Fruit fly (Drosophila melanogaster): ENCODE measurements around the gene RhoGEF3.

RhoGEF3 gene

DNA sequence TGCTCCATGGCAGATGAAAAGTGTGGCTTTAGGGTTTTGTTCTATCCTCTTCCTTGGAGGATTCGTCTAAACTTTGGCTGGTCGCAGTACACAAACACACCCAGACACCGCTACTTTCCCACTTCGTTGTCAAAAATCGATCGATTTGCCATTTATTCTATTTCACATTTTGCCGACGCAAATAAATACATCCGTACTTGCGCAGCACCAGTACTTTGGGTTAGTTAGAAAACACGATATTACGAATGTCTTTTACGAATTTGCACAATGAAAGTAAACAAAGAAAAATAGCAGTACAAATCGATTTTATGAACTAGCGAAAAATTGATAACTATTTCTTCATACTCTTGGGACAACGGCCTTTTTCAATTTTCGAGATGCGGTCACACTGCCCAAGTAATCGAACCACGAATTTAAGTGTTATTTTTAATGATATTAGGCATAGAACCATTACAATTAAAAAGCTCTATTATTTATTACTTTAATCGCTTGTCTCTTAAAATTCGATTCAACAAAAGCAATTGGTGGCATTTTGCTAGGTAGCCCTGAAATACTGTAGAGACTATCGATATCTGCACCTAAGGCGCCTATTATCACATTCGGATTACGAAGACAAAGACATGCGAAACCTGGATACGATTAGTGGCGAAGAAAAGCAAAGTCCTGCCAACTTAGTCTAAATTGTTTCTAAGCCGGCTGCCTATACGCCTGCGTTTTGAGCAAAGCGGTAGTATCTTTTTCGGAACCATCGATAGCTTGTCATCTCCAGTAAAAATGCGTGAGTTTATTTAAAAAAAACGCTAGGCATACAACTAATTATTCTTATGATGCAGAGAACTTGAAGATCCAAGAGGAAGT lies 19.4 kb upstream of the RhoGEF3 start, which contains the start of the genes DIP2 and wac (continued):
- TF ChIP-seq caup (GFP tag; optimal IDR thresholded peaks at IDR 0.05; ENCODE audit: severe bottlenecking) (peak; percentile 69), Atf3 (GFP tag; optimal IDR thresholded peaks at IDR 0.05) (peak; percentile 84), CG10321 (GFP tag; IDR thresholded peaks at IDR 0.05) (no peak), CG2116 (GFP tag; optimal IDR thresholded peaks at IDR 0.05) (peak; percentile 94), Pdp1 (GFP tag; optimal IDR thresholded peaks at IDR 0.05) (peak; percentile 84 to 94), CG11695 (GFP tag; IDR thresholded peaks at IDR 0.05) (no peak), zfh2 (GFP tag; optimal IDR thresholded peaks at IDR 0.05) (peak; percentile 93), Ptx1 (GFP tag; IDR thresholded peaks at IDR 0.05) (peak; percentile 81), jing (GFP tag; optimal IDR thresholded peaks at IDR 0.05) (no peak), CG1792 (GFP tag; optimal IDR thresholded peaks at IDR 0.05) (peak; percentile 69), twi (tag; optimal IDR thresholded peaks at IDR 0.05) (no peak), Deaf1 (tag; optimal IDR thresholded peaks at IDR 0.05) (peak; percentile 89), CG34224 (GFP tag; IDR thresholded peaks at IDR 0.05; ENCODE audit: partially characterized antibody) (peak; percentile 86), Fer2 (tag; optimal IDR thresholded peaks at IDR 0.05) (peak; percentile 57), btn (GFP tag; optimal IDR thresholded peaks at IDR 0.05) (peak; percentile 60), bab2 (GFP tag; optimal IDR thresholded peaks at IDR 0.05) (peak; percentile 90), grau (tag; optimal IDR thresholded peaks at IDR 0.05) (peak; percentile 62), CG10654 (GFP tag; optimal IDR thresholded peaks at IDR 0.05) (peak; percentile 79), CG9876 (GFP tag; optimal IDR thresholded peaks at IDR 0.05) (peak; percentile 75), HLH4C (GFP tag; IDR thresholded peaks at IDR 0.05; ENCODE audit: partially characterized antibody) (peak; percentile 86), CG8089 (GFP tag; optimal IDR thresholded peaks at IDR 0.05) (peak; percentile 73), CG13894 (tag; optimal IDR thresholded peaks at IDR 0.05) (peak; percentile 45), CG6254 (GFP tag; optimal IDR thresholded peaks at IDR 0.05) (peak; percentile 10), Vsx1 (GFP tag; optimal IDR thresholded peaks at IDR 0.05) (no peak)

DNA sequence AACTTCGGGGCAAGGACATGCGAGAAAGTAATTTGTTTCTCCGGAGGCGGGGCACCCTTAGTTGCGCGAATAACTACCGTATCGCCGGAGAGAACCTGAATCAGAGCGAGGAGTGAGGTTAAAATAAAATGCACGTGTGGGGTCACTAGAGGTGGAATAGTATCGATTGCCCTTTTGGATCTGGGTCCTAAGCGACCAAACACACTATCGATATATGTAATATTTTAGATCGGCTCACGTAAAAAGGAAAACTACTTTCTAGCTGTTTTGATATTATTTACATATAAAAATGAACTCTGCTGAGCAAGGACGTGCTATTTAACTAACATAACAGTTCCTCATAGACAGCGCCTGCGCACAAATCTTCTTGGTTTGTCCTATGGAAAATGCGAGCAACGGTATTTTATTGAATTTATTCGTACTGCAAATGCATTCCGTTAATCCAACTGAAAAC lies 14.5 kb upstream of the RhoGEF3 start:
- TF ChIP-seq rib (GFP tag; IDR thresholded peaks at IDR 0.05) (no peak), CG8924 (tag; optimal IDR thresholded peaks at IDR 0.05) (no peak), PHDP (tag; optimal IDR thresholded peaks at IDR 0.05) (no peak), lab (GFP tag; optimal IDR thresholded peaks at IDR 0.05) (no peak), mld (GFP tag; IDR thresholded peaks at IDR 0.05; ENCODE audit: partially characterized antibody) (peak; percentile 55; the same call in 1 of the 3 replicates), CTCF (GFP tag; optimal IDR thresholded peaks at IDR 0.05) (peak; percentile 11), Hand (GFP tag; optimal IDR thresholded peaks at IDR 0.05) (no peak), Hsf (GFP tag; optimal IDR thresholded peaks at IDR 0.05) (no peak), CG13624 (GFP tag; optimal IDR thresholded peaks at IDR 0.05) (no peak), prd (optimal IDR thresholded peaks at IDR 0.05) (no peak), prd (GFP tag; IDR thresholded peaks at IDR 0.05) (no peak), CG7839 (tag; optimal IDR thresholded peaks at IDR 0.05) (no peak), MBD-R2 (GFP tag; IDR thresholded peaks at IDR 0.05) (peak; percentile 51; the same call in 1 of the 2 replicates), Xbp1 (GFP tag; optimal IDR thresholded peaks at IDR 0.05) (no peak), D (optimal IDR thresholded peaks at IDR 0.05) (no peak), D (GFP tag; optimal IDR thresholded peaks at IDR 0.05) (no peak), br (optimal IDR thresholded peaks at IDR 0.05) (no peak), CG6765 (GFP tag; optimal IDR thresholded peaks at IDR 0.05) (no peak), dimm (GFP tag; IDR thresholded peaks at IDR 0.05) (no peak), slbo (GFP tag; IDR thresholded peaks at IDR 0.05) (no peak), unc-4 (GFP tag; IDR thresholded peaks at IDR 0.05; ENCODE audit: partially characterized antibody) (peak; percentile 88), CkIIα-i1 (GFP tag; IDR thresholded peaks at IDR 0.05) (no peak), Xrp1 (GFP tag; IDR thresholded peaks at IDR 0.05) (no peak), tna (GFP tag; IDR thresholded peaks at IDR 0.05; ENCODE audit: partially characterized antibody) (peak; percentile 62; the same call in 1 of the 2 replicates), nerfin-1 (tag; optimal IDR thresholded peaks at IDR 0.05) (peak; percentile 87), ssp (GFP tag; IDR thresholded peaks at IDR 0.05) (no peak), crc (GFP tag; optimal IDR thresholded peaks at IDR 0.05) (no peak)

Data from whole organism, embryonic.